Fruit fly (Drosophila melanogaster) whole organism, embryonic: Measurements from ENCODE around the gene CG14221.
A peak's percentile ranks its signal among the peaks of the same experiment; 100 is the strongest.

ENCODE experiments used
- ATbp ChIP-seq: fragments of 200-800 bp; sonication (Bioruptor generic); optimal IDR thresholded peaks from 2 replicates; lab custom pipeline; 2017; ENCODE audit warnings: missing biosample characterization, mild to moderate bottlenecking, missing genetic modification characterization, missing genetic modification reagents
- CG11504 ChIP-seq: fragments of 200-800 bp; sonication (Bioruptor generic); optimal IDR thresholded peaks from 3 replicates; lab custom pipeline; 2019; ENCODE audit warnings: missing biosample characterization, mild to moderate bottlenecking, missing genetic modification characterization, moderate library complexity
- CG13123 ChIP-seq: fragments of 200-800 bp; sonication (Bioruptor generic); optimal IDR thresholded peaks from 2 replicates; lab custom pipeline; 2016; ENCODE audit warnings: missing biosample characterization, missing genetic modification characterization
- CG15073 ChIP-seq: fragments of 200-800 bp; sonication (Bioruptor generic); optimal IDR thresholded peaks from 2 replicates; lab custom pipeline; 2016; ENCODE audit warnings: missing biosample characterization, missing genetic modification characterization
- CG2712 ChIP-seq: fragments of 200-800 bp; optimal IDR thresholded peaks from 3 replicates; lab custom pipeline; 2019; ENCODE audit warnings: missing biosample characterization, mild to moderate bottlenecking, missing genetic modification characterization, moderate library complexity
- CG3065 ChIP-seq: fragments of 200-800 bp; sonication (Bioruptor generic); optimal IDR thresholded peaks from 2 replicates; lab custom pipeline; 2016; ENCODE audit warnings: missing biosample characterization, missing genetic modification characterization
- CG31441 ChIP-seq: fragments of 200-800 bp; sonication (Bioruptor generic); IDR thresholded peaks from 2 replicates; pipeline ENCODE4 v1.3.6; 2022; ENCODE audit warnings: missing biosample characterization, missing genetic modification characterization
- CG33557 ChIP-seq: fragments of 200-800 bp; sonication (Bioruptor generic); optimal IDR thresholded peaks from 2 replicates; lab custom pipeline; 2019; ENCODE audit warnings: missing biosample characterization, mild to moderate bottlenecking, missing genetic modification characterization, moderate library complexity
- CG3847 ChIP-seq: fragments of 200-800 bp; sonication (Bioruptor generic); IDR thresholded peaks from 2 replicates; pipeline ENCODE4 v1.3.6; 2022; ENCODE audit warnings: missing biosample characterization, missing genetic modification characterization
- CG42726 ChIP-seq: fragments of 200-800 bp; sonication (Bioruptor generic); IDR thresholded peaks from 2 replicates; pipeline ENCODE4 v1.3.6; 2022; ENCODE audit warnings: missing biosample characterization, missing genetic modification characterization; ENCODE audit not compliant: partially characterized antibody
- CG4617 ChIP-seq: fragments of 200-800 bp; sonication (Bioruptor generic); optimal IDR thresholded peaks from 3 replicates; lab custom pipeline; 2016; ENCODE audit warnings: missing biosample characterization, missing genetic modification characterization, borderline replicate concordance
- CG8478 ChIP-seq: fragments of >200 bp; optimal IDR thresholded peaks from 2 replicates; lab custom pipeline; 2018
- Chrac-16 ChIP-seq: fragments of 200-800 bp; sonication (Bioruptor generic); optimal IDR thresholded peaks from 3 replicates; lab custom pipeline; 2016; ENCODE audit warnings: missing biosample characterization, missing genetic modification characterization
- Dbx ChIP-seq: fragments of 200-800 bp; sonication (Bioruptor generic); IDR thresholded peaks from 3 replicates; pipeline ENCODE4 v1.3.6; 2022; ENCODE audit warnings: missing biosample characterization, missing genetic modification characterization
- Dip3 ChIP-seq: fragments of 200-800 bp; sonication (Bioruptor generic); optimal IDR thresholded peaks from 3 replicates; lab custom pipeline; 2016; ENCODE audit warnings: missing biosample characterization, missing genetic modification characterization
- Dref ChIP-seq: fragments of 200-800 bp; sonication (Bioruptor generic); IDR thresholded peaks from 2 replicates; pipeline ENCODE4 v1.3.6; 2022; ENCODE audit warnings: missing biosample characterization, missing genetic modification characterization
- E2f2 ChIP-seq: fragments of 200-800 bp; sonication (Bioruptor generic); IDR thresholded peaks from 2 replicates; pipeline ENCODE4 v1.3.6; 2022; ENCODE audit warnings: missing biosample characterization, missing genetic modification characterization
- Eip74EF ChIP-seq, 2 experiments: fragments of 200-800 bp in 1 of 2; fragments of >200 bp in 1 of 2; sonication (Bioruptor generic) in 1 of 2; optimal IDR thresholded peaks; 2 replicates each; lab custom pipeline; 2017 to 2019; ENCODE audit warnings: missing biosample characterization in 2 of 2, missing genetic modification characterization in 2 of 2, mild to moderate bottlenecking in 1 of 2, moderate library complexity in 1 of 2
- HLHmδ ChIP-seq: fragments of 200-800 bp; sonication (Bioruptor generic); optimal IDR thresholded peaks from 2 replicates; lab custom pipeline; 2018; ENCODE audit warnings: missing biosample characterization, mild to moderate bottlenecking, missing genetic modification characterization, moderate library complexity
- HmgZ ChIP-seq: fragments of 200-800 bp; sonication (Bioruptor generic); optimal IDR thresholded peaks from 2 replicates; lab custom pipeline; 2018; ENCODE audit warnings: missing biosample characterization, mild to moderate bottlenecking, missing genetic modification characterization
- Hr39 ChIP-seq: fragments of >200 bp; optimal IDR thresholded peaks from 2 replicates; lab custom pipeline; 2017
- Lhr ChIP-seq: fragments of 200-800 bp; sonication (Bioruptor generic); optimal IDR thresholded peaks from 3 replicates; lab custom pipeline; 2017; ENCODE audit warnings: mild to moderate bottlenecking, missing biosample characterization, missing genetic modification reagents, missing genetic modification characterization
- Meics ChIP-seq: fragments of 200-800 bp; sonication (Bioruptor generic); optimal IDR thresholded peaks from 2 replicates; lab custom pipeline; 2017; ENCODE audit warnings: missing biosample characterization, mild to moderate bottlenecking, missing genetic modification characterization
- Mes4 ChIP-seq: fragments of 200-800 bp; sonication (Bioruptor generic); optimal IDR thresholded peaks from 2 replicates; lab custom pipeline; 2016; ENCODE audit warnings: missing biosample characterization, missing genetic modification characterization
- Neu2 ChIP-seq: fragments of 200-800 bp; sonication (Bioruptor generic); optimal IDR thresholded peaks from 3 replicates; lab custom pipeline; 2016; ENCODE audit warnings: missing biosample characterization, missing genetic modification characterization, borderline replicate concordance
- Sox102F ChIP-seq: fragments of 200-800 bp; sonication (Bioruptor generic); optimal IDR thresholded peaks from 2 replicates; lab custom pipeline; 2018; ENCODE audit warnings: missing biosample characterization, mild to moderate bottlenecking, missing genetic modification characterization, moderate library complexity
- Sry-β ChIP-seq: fragments of 200-800 bp; sonication (Bioruptor generic); optimal IDR thresholded peaks from 2 replicates; lab custom pipeline; 2018; ENCODE audit warnings: missing biosample characterization, mild to moderate bottlenecking, missing genetic modification characterization, moderate library complexity
- Tbp ChIP-seq: fragments of >200 bp; optimal IDR thresholded peaks from 2 replicates; lab custom pipeline; 2018; ENCODE audit warnings: missing biosample characterization, missing genetic modification characterization
- Vsx1 ChIP-seq: fragments of 200-800 bp; sonication (Bioruptor generic); optimal IDR thresholded peaks from 2 replicates; lab custom pipeline; 2017; ENCODE audit warnings: missing biosample characterization, mild to moderate bottlenecking, missing genetic modification characterization, missing genetic modification reagents
- Xbp1 ChIP-seq: fragments of 200-800 bp; sonication (Bioruptor generic); optimal IDR thresholded peaks from 3 replicates; lab custom pipeline; 2016; ENCODE audit warnings: missing biosample characterization, mild to moderate bottlenecking, missing genetic modification characterization
- YL-1 ChIP-seq: fragments of 200-800 bp; sonication (Bioruptor generic); optimal IDR thresholded peaks from 3 replicates; lab custom pipeline; 2017; ENCODE audit warnings: missing biosample characterization, mild to moderate bottlenecking, missing genetic modification characterization
- al ChIP-seq: fragments of 200-800 bp; sonication (Bioruptor generic); IDR thresholded peaks from 2 replicates; pipeline ENCODE4 v1.3.6; 2022; ENCODE audit warnings: missing biosample characterization, missing genetic modification characterization
- bowl ChIP-seq: fragments of 200-800 bp; sonication (Bioruptor generic); IDR thresholded peaks from 2 replicates; pipeline ENCODE4 v1.3.6; 2022; ENCODE audit warnings: missing biosample characterization, missing genetic modification characterization
- crp ChIP-seq, 2 experiments: fragments of 200-800 bp; sonication (Bioruptor generic); optimal IDR thresholded peaks; 2 replicates in 1 of 2; 3 replicates in 1 of 2; lab custom pipeline; 2017; ENCODE audit warnings: missing biosample characterization in 2 of 2, missing genetic modification characterization in 2 of 2, mild to moderate bottlenecking in 1 of 2, moderate library complexity in 1 of 2
- da ChIP-seq: fragments of 200-800 bp; sonication (Bioruptor generic); optimal IDR thresholded peaks from 2 replicates; lab custom pipeline; 2016; ENCODE audit warnings: missing biosample characterization, missing genetic modification characterization
- dan ChIP-seq: fragments of 200-800 bp; sonication (Bioruptor generic); IDR thresholded peaks from 2 replicates; pipeline ENCODE4 v1.3.6; 2022; ENCODE audit warnings: missing biosample characterization, missing genetic modification characterization
- fu2 ChIP-seq: fragments of 200-800 bp; sonication (Bioruptor generic); optimal IDR thresholded peaks from 2 replicates; lab custom pipeline; 2016; ENCODE audit warnings: missing biosample characterization, missing genetic modification characterization
- gro ChIP-seq: fragments of 200-800 bp; sonication (Bioruptor generic); optimal IDR thresholded peaks from 2 replicates; lab custom pipeline; 2016; ENCODE audit warnings: missing biosample characterization, missing genetic modification characterization
- ham ChIP-seq: fragments of 200-800 bp; sonication (Bioruptor generic); IDR thresholded peaks from 2 replicates; pipeline ENCODE4 v1.3.6; 2022; ENCODE audit warnings: missing biosample characterization, missing genetic modification characterization
- kah ChIP-seq: fragments of 200-800 bp; sonication (Bioruptor generic); optimal IDR thresholded peaks from 2 replicates; lab custom pipeline; 2018; ENCODE audit warnings: missing biosample characterization, mild to moderate bottlenecking, missing genetic modification characterization
- oc ChIP-seq: fragments of 200-800 bp; sonication (Bioruptor generic); optimal IDR thresholded peaks from 2 replicates; lab custom pipeline; 2018; ENCODE audit warnings: missing biosample characterization, mild to moderate bottlenecking, missing genetic modification characterization, moderate library complexity
- odd ChIP-seq: fragments of 200-800 bp; sonication (Bioruptor generic); optimal IDR thresholded peaks from 2 replicates; lab custom pipeline; 2017; ENCODE audit warnings: missing biosample characterization, mild to moderate bottlenecking, missing genetic modification characterization
- pb ChIP-seq: fragments of 200-800 bp; sonication (Bioruptor generic); optimal IDR thresholded peaks from 3 replicates; lab custom pipeline; 2016; ENCODE audit warnings: missing biosample characterization, missing genetic modification characterization
- psq ChIP-seq: fragments of 200-800 bp; sonication (Bioruptor generic); optimal IDR thresholded peaks from 2 replicates; lab custom pipeline; 2017; ENCODE audit warnings: missing biosample characterization, missing genetic modification characterization
- sc ChIP-seq, 3 experiments: fragments of >200 bp in 2 of 3; fragments of 200-800 bp in 1 of 3; sonication (Bioruptor generic) in 1 of 3; optimal IDR thresholded peaks; 2 replicates in 2 of 3; 3 replicates in 1 of 3; lab custom pipeline; 2017; ENCODE audit warnings: mild to moderate bottlenecking in 1 of 3, missing biosample characterization in 1 of 3, missing genetic modification characterization in 1 of 3, missing genetic modification reagents in 1 of 3
- sob ChIP-seq: fragments of 200-800 bp; sonication (Bioruptor generic); IDR thresholded peaks from 2 replicates; pipeline ENCODE4 v1.3.6; 2022; ENCODE audit warnings: missing biosample characterization, missing genetic modification characterization
- sr ChIP-seq: fragments of 200-800 bp; sonication (Bioruptor generic); IDR thresholded peaks from 3 replicates; pipeline ENCODE4 v1.3.6; 2022; ENCODE audit warnings: missing biosample characterization, missing genetic modification characterization
- twi ChIP-seq: fragments of 200-800 bp; optimal IDR thresholded peaks from 2 replicates; lab custom pipeline; 2019; ENCODE audit warnings: missing biosample characterization, mild to moderate bottlenecking, missing genetic modification characterization, moderate library complexity
- vvl ChIP-seq: fragments of 200-800 bp; sonication (Bioruptor generic); IDR thresholded peaks from 2 replicates; pipeline ENCODE4 v1.3.6; 2022; ENCODE audit warnings: missing biosample characterization, missing genetic modification characterization
- yki ChIP-seq: fragments of >200 bp; optimal IDR thresholded peaks from 3 replicates; lab custom pipeline; 2018

CG14221 gene

DNA sequence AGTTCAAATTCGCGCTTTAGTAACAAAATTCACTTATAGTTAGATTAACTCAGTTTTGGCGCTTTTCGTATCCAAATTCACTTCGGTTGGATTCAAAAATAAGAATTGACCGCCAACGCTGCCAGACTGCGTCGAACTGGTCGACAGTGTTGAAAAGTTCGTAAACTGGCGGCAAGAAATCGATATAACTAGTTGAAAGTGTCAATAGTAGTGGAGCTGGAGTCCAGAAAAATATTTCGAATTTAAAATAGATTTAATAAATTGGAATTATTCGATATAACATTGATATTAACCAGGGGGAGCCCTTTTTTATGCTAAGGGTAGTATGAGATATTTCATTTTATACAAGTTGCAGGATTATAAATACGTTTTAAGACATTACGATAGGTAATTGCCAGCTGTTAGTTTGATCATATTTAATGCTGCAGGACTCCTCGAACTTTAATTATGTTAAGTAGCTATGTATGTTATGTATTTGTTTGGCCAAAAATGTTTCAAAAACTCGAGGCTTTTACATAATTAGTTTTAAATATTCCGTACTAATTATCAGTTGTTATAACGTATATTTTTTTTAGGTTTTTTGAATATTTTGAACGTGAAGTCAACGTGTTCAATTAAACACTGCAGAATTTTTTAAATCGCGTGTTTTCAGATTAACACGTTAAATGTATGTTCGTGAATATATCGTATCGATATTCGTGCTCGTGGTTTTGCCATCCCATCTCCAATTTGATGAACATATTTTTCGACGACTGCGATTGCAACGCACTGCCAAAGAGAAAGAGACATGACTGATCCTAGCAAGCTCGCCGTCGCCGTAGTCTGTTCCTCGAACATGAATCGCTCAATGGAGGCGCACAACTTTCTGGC, 43.0 kb upstream of the CG14221 start, which contains the start of the genes CG14223 and Ssu72:
CG14223 (minus strand) TSS at position 113 of the 870 bp plus-strand sequence.
Ssu72 (plus strand) TSS at position 703 of the 870 bp plus-strand sequence.
- no peak for TF ChIP-seq fu2 (GFP tag; lab: Kevin White, UChicago)
- no peak for TF ChIP-seq CG15073 (GFP tag; lab: Kevin White, UChicago)
- TF ChIP-seq gro (GFP tag; lab: Kevin White, UChicago) = no peak
- no peak for TF ChIP-seq CG13123
- no peak for TF ChIP-seq oc (tag; lab: Kevin White, UChicago)
- TF ChIP-seq Chrac-16 = no peak
- TF ChIP-seq Vsx1 = no peak
- TF ChIP-seq yki = no peak
- no peak for TF ChIP-seq da (GFP tag; lab: Kevin White, UChicago)
- peak; percentile 3 for TF ChIP-seq HmgZ (tag; lab: Kevin White, UChicago)
- peak; percentile 86 for TF ChIP-seq E2f2 (GFP tag; lab: Robert Waterston, UW)
- peak; percentile 66 for TF ChIP-seq Dref (GFP tag; lab: Robert Waterston, UW)
- TF ChIP-seq odd (GFP tag; lab: Kevin White, UChicago) = no peak
- TF ChIP-seq Eip74EF (GFP tag; optimal IDR thresholded peaks at IDR 0.05; lab: Kevin White, UChicago) = no peak
- TF ChIP-seq twi (tag; lab: Kevin White, UChicago) = no peak
- no peak for TF ChIP-seq CG4617 (GFP tag; lab: Kevin White, UChicago)
- no peak for TF ChIP-seq Sry-β
- TF ChIP-seq CG2712 (tag; lab: Kevin White, UChicago) = no peak
- TF ChIP-seq Meics (GFP tag; lab: Kevin White, UChicago) = no peak
- no peak for TF ChIP-seq Dbx (GFP tag; lab: Robert Waterston, UW)
- TF ChIP-seq psq (GFP tag; lab: Kevin White, UChicago) = no peak
- TF ChIP-seq sc (optimal IDR thresholded peaks at IDR 0.05; lab: Kevin White, UChicago) = no peak
- no peak for TF ChIP-seq sc (GFP tag; optimal IDR thresholded peaks at IDR 0.05; lab: Kevin White, UChicago)
- no peak for TF ChIP-seq Hr39 (lab: Kevin White, UChicago)
- no peak for TF ChIP-seq ham (GFP tag; lab: Robert Waterston, UW)
- TF ChIP-seq Dip3 (GFP tag; lab: Kevin White, UChicago) = no peak
- TF ChIP-seq kah (GFP tag; lab: Kevin White, UChicago) = no peak
- no peak for TF ChIP-seq Sox102F (GFP tag; lab: Kevin White, UChicago)
- no peak for TF ChIP-seq sr
- no peak for TF ChIP-seq Mes4
- no peak for TF ChIP-seq CG31441
- TF ChIP-seq YL-1 (GFP tag; lab: Kevin White, UChicago) = peak; percentile 21
- no peak for TF ChIP-seq dan (GFP tag; lab: Robert Waterston, UW)
- TF ChIP-seq vvl (GFP tag; lab: Robert Waterston, UW) = peak; percentile 32; the same call in 1 of the 2 replicates
- TF ChIP-seq pb (GFP tag; lab: Kevin White, UChicago) = no peak
- no peak for TF ChIP-seq CG8478 (lab: Kevin White, UChicago)
- no peak for TF ChIP-seq Xbp1 (GFP tag; lab: Kevin White, UChicago)
- no peak for TF ChIP-seq bowl (GFP tag; lab: Robert Waterston, UW)
- TF ChIP-seq CG3847 = peak; percentile 95
- TF ChIP-seq CG33557 (GFP tag; lab: Kevin White, UChicago) = no peak
- no peak for TF ChIP-seq CG3065
- no peak for TF ChIP-seq Tbp (GFP tag; lab: Kevin White, UChicago)
- no peak for TF ChIP-seq crp (GFP tag; optimal IDR thresholded peaks at IDR 0.05; lab: Kevin White, UChicago)
- TF ChIP-seq HLHmδ (GFP tag; lab: Kevin White, UChicago) = no peak
- TF ChIP-seq Lhr (GFP tag; lab: Kevin White, UChicago) = no peak
- TF ChIP-seq CG11504 = no peak
- TF ChIP-seq ATbp (GFP tag; lab: Kevin White, UChicago) = no peak
- peak; percentile 64; the same call in 1 of the 2 replicates for TF ChIP-seq CG42726 (GFP tag; lab: Robert Waterston, UW)
- no peak for TF ChIP-seq al (GFP tag; lab: Robert Waterston, UW)
- no peak for TF ChIP-seq sob (GFP tag; lab: Robert Waterston, UW)
- no peak for TF ChIP-seq Neu2
